Worm (Caenorhabditis elegans): ENCODE measurements around the gene nhr-271.

- TF ChIP-seq F37B4.10 (GFP tag; IDR thresholded peaks at IDR 0.05) (no peak), ama-1 (optimal IDR thresholded peaks at IDR 0.05) (no peak), ama-1 (GFP tag; optimal IDR thresholded peaks at IDR 0.05) (no peak)
Measured at ce11 chrV:16621894-16622293, 41.6 kb upstream of the nhr-271 start.

Data from whole organism, young adult.